Fruit fly (Drosophila melanogaster): Measurements from ENCODE around the gene Syn.

The Syn gene

DNA sequence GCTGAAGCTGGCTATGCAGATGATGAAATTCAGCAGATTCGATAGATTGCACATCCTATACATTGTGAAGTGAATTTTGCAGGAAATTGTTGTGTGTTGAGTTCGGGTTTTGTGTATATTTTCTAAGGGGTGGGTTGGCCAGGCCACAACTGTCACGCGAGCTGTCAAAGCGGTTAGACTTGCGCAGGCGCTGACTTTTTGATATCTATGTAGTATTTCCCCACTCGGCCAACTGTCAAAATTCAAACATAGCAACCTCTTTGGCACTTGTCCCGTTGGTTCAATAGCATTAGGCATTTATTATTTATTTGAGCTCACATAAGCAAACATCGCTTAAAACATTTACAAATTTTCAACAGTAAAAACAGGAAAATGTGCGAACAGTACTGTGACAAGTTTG, 34.1 kb downstream of the Syn start, which contains the start of the genes CG12817 and CG34107:
CG12817 (minus strand) TSS at position 132 of the 400 bp plus-strand sequence.
CG34107 (plus strand) TSS at position 316 of the 400 bp plus-strand sequence.
- TF ChIP-seq CG2875 (GFP tag; optimal IDR thresholded peaks at IDR 0.05) (no peak), ewg (GFP tag; optimal IDR thresholded peaks at IDR 0.05) (peak; percentile 89), pzg (GFP tag; optimal IDR thresholded peaks at IDR 0.05) (peak; percentile 8)

dm6 chr3R:10225390-10225789, 34.9 kb downstream of the Syn start, which contains the start of gene CG42795:
Gene CG42795 (plus strand): TSS chr3R:10225690.
- TF ChIP-seq her (GFP tag; optimal IDR thresholded peaks at IDR 0.05) = no peak
- no peak for TF ChIP-seq CG11504 (tag; optimal IDR thresholded peaks at IDR 0.05)
- no peak for TF ChIP-seq Antp (GFP tag; optimal IDR thresholded peaks at IDR 0.05)
- no peak for TF ChIP-seq Bteb2 (GFP tag; optimal IDR thresholded peaks at IDR 0.05)
- no peak for TF ChIP-seq CG17612 (GFP tag; IDR thresholded peaks at IDR 0.05)
- TF ChIP-seq CG18599 (GFP tag; optimal IDR thresholded peaks at IDR 0.05) = no peak
- TF ChIP-seq hth (optimal IDR thresholded peaks at IDR 0.05) = no peak
- no peak for TF ChIP-seq slp2 (GFP tag; optimal IDR thresholded peaks at IDR 0.05)
- TF ChIP-seq CG4707 (GFP tag; optimal IDR thresholded peaks at IDR 0.05) = no peak
- no peak for TF ChIP-seq mam (GFP tag; optimal IDR thresholded peaks at IDR 0.05)
- no peak for TF ChIP-seq klu (GFP tag; IDR thresholded peaks at IDR 0.05)
- TF ChIP-seq CG3163 (GFP tag; optimal IDR thresholded peaks at IDR 0.05) = no peak
- no peak for TF ChIP-seq TFAM (GFP tag; optimal IDR thresholded peaks at IDR 0.05)
- no peak for TF ChIP-seq CG10565 (GFP tag; optimal IDR thresholded peaks at IDR 0.05)
- TF ChIP-seq CG5245 (GFP tag; optimal IDR thresholded peaks at IDR 0.05) = no peak
- TF ChIP-seq ham (GFP tag; IDR thresholded peaks at IDR 0.05) = no peak
- TF ChIP-seq CG17361 (GFP tag; IDR thresholded peaks at IDR 0.05) = no peak

DNA sequence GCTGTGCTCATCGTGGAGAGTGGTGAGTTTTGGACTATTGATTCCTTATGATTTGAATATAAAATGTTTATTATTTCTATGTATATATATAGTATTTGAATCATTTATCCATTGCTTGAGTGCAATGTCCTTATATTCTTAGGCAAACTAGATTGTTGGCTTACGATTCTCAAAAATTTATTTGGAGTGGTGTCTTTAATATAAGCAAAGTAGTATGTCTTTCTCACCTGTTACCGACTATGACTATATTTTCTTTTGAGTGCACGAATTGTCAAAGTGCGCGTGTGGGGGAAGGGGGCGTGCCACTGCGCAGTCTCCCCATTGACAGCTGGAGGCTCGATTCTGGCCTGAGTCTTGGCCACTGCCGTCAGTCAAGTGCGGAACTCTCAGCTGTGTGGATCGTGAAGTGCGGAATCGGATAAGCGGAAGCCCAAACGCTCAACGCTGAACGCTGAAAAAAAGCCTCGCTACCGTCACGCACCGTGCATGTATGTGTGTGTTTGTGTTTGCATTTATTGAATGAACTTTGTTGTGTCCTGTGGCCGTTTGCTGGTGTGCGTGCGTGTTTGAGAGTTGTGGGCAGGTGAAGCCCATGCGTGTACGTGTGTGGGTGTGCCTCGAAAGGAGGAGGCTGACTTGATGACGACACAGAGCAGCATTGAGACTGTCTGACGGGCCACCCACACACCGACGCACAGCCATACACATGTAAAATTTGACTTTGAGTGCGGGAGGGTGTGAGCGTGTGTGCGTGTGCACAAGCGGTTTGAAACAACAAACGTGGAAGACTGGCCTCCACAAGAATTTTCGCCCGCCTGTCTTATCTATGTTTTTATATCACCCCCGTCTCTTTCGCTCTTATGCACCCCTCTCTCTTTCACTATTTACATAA, 35.9 kb downstream of the Syn start:
- TF ChIP-seq Med (GFP tag) (peak; percentile 62), sens (GFP tag) (peak; percentile 25), NFAT (GFP tag; IDR thresholded peaks at IDR 0.05) (0 out of 2 replicates have a peak, but pooled peaks have one; percentile 11), crp (GFP tag; optimal IDR thresholded peaks at IDR 0.05) (peak in 1 of 2 experiments; percentile 20), CG6272 (GFP tag; IDR thresholded peaks at IDR 0.05) (no peak), Hr51 (GFP tag; optimal IDR thresholded peaks at IDR 0.05) (peak in 1 of 2 experiments; percentile 19), Jarid2 (GFP tag; optimal IDR thresholded peaks at IDR 0.05) (peak; percentile 40), Hand (GFP tag; optimal IDR thresholded peaks at IDR 0.05) (no peak), Bgb (GFP tag; IDR thresholded peaks at IDR 0.05; ENCODE audit: partially characterized antibody) (peak; percentile 38; the same call in 1 of the 2 replicates), Hmr (GFP tag; optimal IDR thresholded peaks at IDR 0.05) (peak; percentile 29), pho (GFP tag; optimal IDR thresholded peaks at IDR 0.05) (no peak), nerfin-1 (tag; optimal IDR thresholded peaks at IDR 0.05) (peak; percentile 49), wdn (GFP tag; IDR thresholded peaks at IDR 0.05) (no peak), CG32532 (GFP tag; IDR thresholded peaks at IDR 0.05) (0 out of 2 replicates have a peak, but pooled peaks have one; percentile 14), slbo (GFP tag; IDR thresholded peaks at IDR 0.05) (peak; percentile 6; the same call in 1 of the 2 replicates), ewg (GFP tag; optimal IDR thresholded peaks at IDR 0.05) (peak; percentile 98), zf30C (GFP tag; optimal IDR thresholded peaks at IDR 0.05) (peak; percentile 33), Nf-YA (GFP tag; IDR thresholded peaks at IDR 0.05) (no peak), Ets65A (GFP tag) (peak; percentile 90), abd-A (tag; optimal IDR thresholded peaks at IDR 0.05) (peak; percentile 70), CG1602 (GFP tag; optimal IDR thresholded peaks at IDR 0.05) (no peak), cg (GFP tag; optimal IDR thresholded peaks at IDR 0.05) (peak; percentile 62), CG18599 (GFP tag; optimal IDR thresholded peaks at IDR 0.05) (peak; percentile 16), CG10543 (GFP tag; optimal IDR thresholded peaks at IDR 0.05) (peak; percentile 17), CG16779 (GFP tag; IDR thresholded peaks at IDR 0.05) (peak; percentile 73), chinmo (GFP tag; IDR thresholded peaks at IDR 0.05; ENCODE audit: partially characterized antibody) (0 out of 4 replicates have a peak, but pooled peaks have one; percentile 62), CG13894 (tag; optimal IDR thresholded peaks at IDR 0.05) (peak; percentile 18)

All from whole organism, embryonic.